Worm (Caenorhabditis elegans) whole organism, early embryonic: ENCODE results near the gene fbxa-220.

ENCODE experiments used
- B0310.2 ChIP-seq: sonication (generic microtip); optimal IDR thresholded peaks from 2 replicates; lab custom pipeline; 2016; ENCODE audit warnings: mild to moderate bottlenecking, missing genetic modification characterization, missing compliant biosample characterization
- F13C5.2 ChIP-seq: sonication (generic microtip); optimal IDR thresholded peaks from 2 replicates; lab custom pipeline; 2017; ENCODE audit warnings: mild to moderate bottlenecking, missing genetic modification characterization, inconsistent platforms, missing compliant biosample characterization
- ama-1 ChIP-seq: fragments of 150-350 bp; optimal IDR thresholded peaks from 2 replicates; lab custom pipeline; 2014
- ceh-13 ChIP-seq: fragments of 200-800 bp; sonication (Bioruptor generic); optimal IDR thresholded peaks from 2 replicates; lab custom pipeline; 2018; ENCODE audit warnings: mild to moderate bottlenecking, missing genetic modification characterization, missing compliant biosample characterization
- ceh-36 ChIP-seq: sonication (generic microtip); optimal IDR thresholded peaks from 2 replicates; lab custom pipeline; 2016; ENCODE audit warnings: missing genetic modification characterization, inconsistent platforms, missing compliant biosample characterization
- hmg-4 ChIP-seq: fragments of 200-800 bp; sonication (Bioruptor generic); optimal IDR thresholded peaks from 2 replicates; lab custom pipeline; 2018; ENCODE audit warnings: mild to moderate bottlenecking, missing genetic modification characterization, missing compliant biosample characterization
- pes-1 ChIP-seq: fragments of 200-800 bp; sonication (Bioruptor generic); IDR thresholded peaks from 2 replicates; pipeline ENCODE4 v1.3.6; 2022; ENCODE audit warnings: missing genetic modification reagents, missing genetic modification characterization, missing compliant biosample characterization
- tra-4 ChIP-seq: sonication (generic microtip); optimal IDR thresholded peaks from 2 replicates; lab custom pipeline; 2017; ENCODE audit warnings: missing genetic modification characterization, missing compliant biosample characterization

ce11 chrIII:11452530-11452929 is 31.5 kb downstream of the fbxa-220 start:
- no peak for TF ChIP-seq ama-1
- TF ChIP-seq tra-4 (tag; lab: Kevin White, UChicago), result no peak
- no peak for TF ChIP-seq F13C5.2 (tag; lab: Kevin White, UChicago)
- TF ChIP-seq hmg-4 (GFP tag; lab: Kevin White, UChicago), result no peak
- TF ChIP-seq B0310.2, result no peak
- no peak for TF ChIP-seq ceh-13 (GFP tag; lab: Kevin White, UChicago)
- no peak for TF ChIP-seq ceh-36 (tag; lab: Kevin White, UChicago)
- no peak for TF ChIP-seq pes-1 (GFP tag; lab: Robert Waterston, UW)
